Fruit fly (Drosophila melanogaster): Measurements from ENCODE around the gene Mipp1.

Mipp1 gene

DNA sequence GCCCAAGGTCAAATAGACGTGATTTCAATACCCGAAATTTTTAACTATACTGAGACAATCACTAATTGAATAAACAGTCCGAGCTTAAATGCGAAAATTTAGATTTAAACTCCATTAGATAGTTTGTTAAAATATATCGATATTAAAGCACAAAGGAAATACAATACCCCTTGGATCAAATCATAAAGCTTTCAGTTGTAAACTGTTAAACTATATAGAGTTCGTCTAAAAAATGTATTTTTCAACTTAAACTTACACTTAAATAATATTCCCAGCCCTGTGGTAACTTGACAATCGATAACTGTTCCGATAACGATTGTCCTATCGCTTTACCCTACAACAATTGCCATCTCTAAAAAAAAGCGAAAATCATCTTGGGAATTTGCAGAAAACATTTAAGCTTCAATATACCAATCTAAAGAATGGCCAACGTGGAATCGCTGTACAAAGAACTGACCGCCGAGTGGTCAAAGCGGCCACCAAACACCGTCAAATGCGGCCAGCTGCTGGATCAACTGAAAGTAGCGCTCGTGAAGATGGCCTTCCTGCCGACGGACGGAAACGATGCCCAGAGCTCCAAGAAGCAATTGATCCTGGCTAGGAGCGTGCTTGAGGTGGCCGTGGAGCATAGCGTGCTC is 9.7 kb upstream of the Mipp1 start, which contains the start of gene Rpn12 (continued):
- TF ChIP-seq CG10979 (tag; optimal IDR thresholded peaks at IDR 0.05) (peak; percentile 11), mam (GFP tag; optimal IDR thresholded peaks at IDR 0.05) (peak; percentile 62), otp (GFP tag; IDR thresholded peaks at IDR 0.05) (no peak), cad (GFP tag; optimal IDR thresholded peaks at IDR 0.05) (no peak), BtbVII (GFP tag; optimal IDR thresholded peaks at IDR 0.05) (no peak), CG18011 (GFP tag; optimal IDR thresholded peaks at IDR 0.05) (no peak), tin (GFP tag; optimal IDR thresholded peaks at IDR 0.05) (peak; percentile 5), CG17361 (GFP tag; IDR thresholded peaks at IDR 0.05) (peak; percentile 55; the same call in 2 of the 3 replicates), CG15479 (GFP tag; optimal IDR thresholded peaks at IDR 0.05) (no peak), MTF-1 (GFP tag; optimal IDR thresholded peaks at IDR 0.05; ENCODE audit: borderline replicate concordance) (no peak), scrt (GFP tag; optimal IDR thresholded peaks at IDR 0.05) (no peak), CG7372 (GFP tag; IDR thresholded peaks at IDR 0.05) (0 out of 2 replicates have a peak, but pooled peaks have one; percentile 20), CG2116 (GFP tag; optimal IDR thresholded peaks at IDR 0.05) (peak; percentile 75), her (GFP tag; optimal IDR thresholded peaks at IDR 0.05) (peak; percentile 35), dpn (GFP tag; optimal IDR thresholded peaks at IDR 0.05) (peak; percentile 15 to 31), CG17612 (GFP tag; IDR thresholded peaks at IDR 0.05) (no peak), CG1602 (GFP tag; optimal IDR thresholded peaks at IDR 0.05) (no peak), corto (GFP tag; optimal IDR thresholded peaks at IDR 0.05) (no peak), slbo (GFP tag; IDR thresholded peaks at IDR 0.05) (peak; percentile 27; the same call in 1 of the 2 replicates), crol (GFP tag; IDR thresholded peaks at IDR 0.05) (no peak), pita (GFP tag; optimal IDR thresholded peaks at IDR 0.05) (no peak), chinmo (GFP tag; IDR thresholded peaks at IDR 0.05; ENCODE audit: partially characterized antibody) (no peak), CG6689 (GFP tag; IDR thresholded peaks at IDR 0.05) (0 out of 2 replicates have a peak, but pooled peaks have one; percentile 16), chif (GFP tag; optimal IDR thresholded peaks at IDR 0.05) (no peak), Sox102F (GFP tag; optimal IDR thresholded peaks at IDR 0.05) (no peak), CG18476 (GFP tag; optimal IDR thresholded peaks at IDR 0.05) (no peak), nerfin-1 (tag; optimal IDR thresholded peaks at IDR 0.05) (peak; percentile 29), salm (tag; optimal IDR thresholded peaks at IDR 0.05) (no peak), br (optimal IDR thresholded peaks at IDR 0.05) (no peak), CG30403 (GFP tag; optimal IDR thresholded peaks at IDR 0.05) (peak; percentile 43), slou (GFP tag; optimal IDR thresholded peaks at IDR 0.05) (no peak), CG14965 (GFP tag; optimal IDR thresholded peaks at IDR 0.05; ENCODE audit: borderline replicate concordance) (no peak), ro (GFP tag; IDR thresholded peaks at IDR 0.05) (no peak), CG17568 (GFP tag; optimal IDR thresholded peaks at IDR 0.05) (no peak), CG4707 (GFP tag; optimal IDR thresholded peaks at IDR 0.05) (no peak), bigmax (GFP tag; optimal IDR thresholded peaks at IDR 0.05) (no peak), HmgZ (tag; optimal IDR thresholded peaks at IDR 0.05) (peak; percentile 16), gem (tag; optimal IDR thresholded peaks at IDR 0.05) (peak; percentile 48), CG18262 (tag; optimal IDR thresholded peaks at IDR 0.05) (peak; percentile 43), CG8944 (GFP tag; optimal IDR thresholded peaks at IDR 0.05) (no peak), CG1024 (GFP tag; IDR thresholded peaks at IDR 0.05) (no peak), CG8478 (optimal IDR thresholded peaks at IDR 0.05) (no peak), Dek (tag; optimal IDR thresholded peaks at IDR 0.05) (peak; percentile 7), Dref (GFP tag; IDR thresholded peaks at IDR 0.05) (peak; percentile 88), CG2889 (GFP tag; IDR thresholded peaks at IDR 0.05) (no peak), Elba2 (GFP tag; optimal IDR thresholded peaks at IDR 0.05) (no peak), tna (GFP tag; IDR thresholded peaks at IDR 0.05; ENCODE audit: partially characterized antibody) (peak; percentile 80), fu2 (GFP tag; optimal IDR thresholded peaks at IDR 0.05) (peak; percentile 24), al (GFP tag; IDR thresholded peaks at IDR 0.05) (peak; percentile 15; the same call in 1 of the 2 replicates), btn (GFP tag; optimal IDR thresholded peaks at IDR 0.05) (no peak), kay (GFP tag; optimal IDR thresholded peaks at IDR 0.05) (no peak)
